Fruit fly (Drosophila melanogaster): ENCODE data around the gene Syt12.

DNA sequence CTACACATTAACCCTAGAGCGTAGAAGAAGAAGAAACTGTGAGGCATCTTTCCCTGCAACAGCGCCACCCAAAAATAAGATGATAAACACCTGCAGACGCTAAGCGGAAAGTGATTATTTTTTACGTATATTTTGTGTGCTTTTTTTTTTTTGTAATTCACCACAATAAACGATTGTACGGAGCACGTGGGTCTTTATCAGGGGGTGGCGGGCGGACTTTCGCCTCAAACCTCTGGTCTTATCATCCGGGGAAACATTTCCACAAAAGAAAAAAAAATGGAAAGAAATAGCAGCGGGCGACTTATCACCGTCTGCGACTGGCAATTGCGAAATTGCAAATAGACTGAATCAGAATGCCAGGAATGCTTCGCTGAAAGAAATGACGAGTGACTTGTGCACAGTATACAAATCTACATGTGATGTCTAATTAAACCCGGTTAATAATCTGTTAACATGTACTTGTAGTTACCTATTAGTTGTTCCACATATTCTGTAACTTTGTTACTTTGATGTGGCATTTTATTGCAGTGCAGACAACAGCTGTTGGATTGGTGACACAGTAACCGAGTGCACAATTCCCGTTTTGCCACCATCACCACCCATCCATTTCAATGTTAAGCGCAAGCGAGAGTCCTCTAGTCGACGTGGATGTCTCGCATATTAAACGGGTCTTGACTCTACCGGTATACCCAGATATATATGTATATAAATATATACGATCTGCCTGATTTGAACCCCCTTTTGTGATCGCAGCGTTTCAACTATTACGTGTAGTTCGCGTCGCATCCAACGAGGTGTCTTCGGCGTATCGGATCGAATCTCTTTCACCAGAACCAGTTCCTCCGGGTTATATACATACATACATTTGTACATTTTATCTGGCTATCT, 27.0 kb upstream of the Syt12 start:
- no peak for TF ChIP-seq Myc (optimal IDR thresholded peaks at IDR 0.05)
- TF ChIP-seq psq (optimal IDR thresholded peaks at IDR 0.05), result no peak
- no peak for TF ChIP-seq Sin3A (optimal IDR thresholded peaks at IDR 0.05)
- TF ChIP-seq h (optimal IDR thresholded peaks at IDR 0.05), result no peak
- TF ChIP-seq ttk (optimal IDR thresholded peaks at IDR 0.05), result no peak

Data from Kc167 (cell line).